Fruit fly (Drosophila melanogaster): ENCODE data around the gene CG31698.

DNA sequence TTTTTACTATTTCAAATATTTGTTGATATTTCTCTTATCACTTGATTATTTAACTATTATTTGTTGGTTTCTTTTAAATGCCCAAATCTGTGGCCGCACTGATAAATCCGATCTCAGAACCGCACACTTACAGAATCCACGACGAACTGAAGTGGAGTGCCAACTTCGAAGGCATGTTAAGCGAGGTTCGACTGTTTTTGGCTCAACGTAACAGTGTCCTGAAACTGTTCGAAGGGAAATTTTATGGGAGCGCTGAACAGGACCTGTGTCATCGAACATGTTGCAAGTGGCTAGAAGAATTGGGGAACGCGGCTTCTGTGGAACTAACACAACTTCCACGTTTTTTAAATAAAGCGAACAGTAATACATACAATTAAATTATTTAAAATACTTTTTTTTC, 25.9 kb upstream of the CG31698 start:
- no peak for TF ChIP-seq CTCF (optimal IDR thresholded peaks at IDR 0.05)
- no peak for TF ChIP-seq CG8478 (optimal IDR thresholded peaks at IDR 0.05)
